Fruit fly (Drosophila melanogaster) whole organism, wandering third instar larva: ENCODE results near the gene fau.
A peak's percentile ranks its signal among the peaks of the same experiment; 100 is the strongest.

ENCODE experiments used
- Abd-B ChIP-seq: fragments of >200 bp; optimal IDR thresholded peaks from 2 replicates; lab custom pipeline; 2017; ENCODE audit warnings: missing biosample characterization, missing genetic modification characterization
- CG32264 ChIP-seq: fragments of 200-800 bp; sonication (Bioruptor generic); optimal IDR thresholded peaks from 2 replicates; lab custom pipeline; 2016; ENCODE audit warnings: missing biosample characterization, missing genetic modification characterization
- CG9705 ChIP-seq: fragments of 200-800 bp; sonication (Bioruptor generic); optimal IDR thresholded peaks from 2 replicates; lab custom pipeline; 2018; ENCODE audit warnings: missing biosample characterization, mild to moderate bottlenecking, missing genetic modification characterization
- CrebA ChIP-seq: fragments of 200-800 bp; sonication (Bioruptor generic); optimal IDR thresholded peaks from 2 replicates; lab custom pipeline; 2016; ENCODE audit warnings: missing biosample characterization, mild to moderate bottlenecking, missing genetic modification characterization, borderline replicate concordance
- Dfd ChIP-seq: fragments of >200 bp; optimal IDR thresholded peaks from 2 replicates; lab custom pipeline; 2017; ENCODE audit warnings: missing biosample characterization, missing genetic modification characterization
- Dif ChIP-seq: fragments of 200-275, 200-300 bp; sonication (Bioruptor generic); optimal IDR thresholded peaks from 2 replicates; lab custom pipeline; 2018; ENCODE audit warnings: missing biosample characterization, missing genetic modification characterization; ENCODE audit not compliant: partially characterized antibody
- GATAd ChIP-seq: sonication (Bioruptor generic); optimal IDR thresholded peaks from 2 replicates; lab custom pipeline; 2016; ENCODE audit warnings: missing biosample characterization, missing genetic modification characterization
- HLH106 ChIP-seq: fragments of 200-800 bp; optimal IDR thresholded peaks from 3 replicates; lab custom pipeline; 2019; ENCODE audit warnings: missing biosample characterization, mild to moderate bottlenecking, missing genetic modification characterization, moderate library complexity
- Hnf4 ChIP-seq: fragments of 200-800 bp; sonication (Bioruptor generic); optimal IDR thresholded peaks from 2 replicates; lab custom pipeline; 2016; ENCODE audit warnings: missing biosample characterization, mild to moderate bottlenecking, missing genetic modification characterization
- Hr78 ChIP-seq: fragments of >200 bp; optimal IDR thresholded peaks from 2 replicates; lab custom pipeline; 2017; ENCODE audit warnings: missing biosample characterization, missing genetic modification characterization
- Hr83 ChIP-seq: fragments of 200-300 bp; sonication (Bioruptor generic); optimal IDR thresholded peaks from 2 replicates; lab custom pipeline; 2016; ENCODE audit warnings: missing biosample characterization, mild to moderate bottlenecking, missing genetic modification characterization, moderate library complexity; ENCODE audit not compliant: poor library complexity, severe bottlenecking
- Jra ChIP-seq: sonication (Bioruptor generic); optimal IDR thresholded peaks from 2 replicates; lab custom pipeline; 2016; ENCODE audit warnings: missing biosample characterization, missing genetic modification characterization
- Mio ChIP-seq: sonication (Bioruptor generic); optimal IDR thresholded peaks from 2 replicates; lab custom pipeline; 2016; ENCODE audit warnings: missing biosample characterization, missing genetic modification characterization
- Myc ChIP-seq: fragments of >200 bp; optimal IDR thresholded peaks from 2 replicates; lab custom pipeline; 2017
- N ChIP-seq: fragments of >200 bp; optimal IDR thresholded peaks from 2 replicates; lab custom pipeline; 2018; ENCODE audit warnings: missing biosample characterization, missing external identifiers, missing genetic modification characterization
- OdsH ChIP-seq: fragments of 200-800 bp; sonication (Bioruptor generic); optimal IDR thresholded peaks from 2 replicates; lab custom pipeline; 2016; ENCODE audit warnings: missing biosample characterization, mild to moderate bottlenecking, missing genetic modification characterization
- Rel ChIP-seq, 2 experiments: fragments of 200-800 bp; sonication (Bioruptor generic) in 1 of 2; optimal IDR thresholded peaks; 2 replicates in 1 of 2; 3 replicates in 1 of 2; lab custom pipeline; 2016 to 2019; ENCODE audit warnings: mild to moderate bottlenecking in 2 of 2, missing biosample characterization in 2 of 2, missing genetic modification characterization in 2 of 2, moderate library complexity in 1 of 2
- Sp1 ChIP-seq: fragments of 200-800 bp; sonication (Bioruptor generic); optimal IDR thresholded peaks from 3 replicates; lab custom pipeline; 2019; ENCODE audit warnings: missing biosample characterization, mild to moderate bottlenecking, missing genetic modification characterization, moderate library complexity
- Vsx2 ChIP-seq: fragments of 200-300, 225-300 bp; sonication (Bioruptor generic); optimal IDR thresholded peaks from 2 replicates; lab custom pipeline; 2018; ENCODE audit warnings: missing biosample characterization, missing genetic modification characterization; ENCODE audit not compliant: partially characterized antibody
- br ChIP-seq: fragments of 200-800 bp; sonication (Bioruptor generic); optimal IDR thresholded peaks from 2 replicates; lab custom pipeline; 2016; ENCODE audit warnings: missing biosample characterization, missing genetic modification characterization
- brk ChIP-seq: fragments of 200-800 bp; sonication (Bioruptor generic); optimal IDR thresholded peaks from 2 replicates; lab custom pipeline; 2016; ENCODE audit warnings: missing biosample characterization, mild to moderate bottlenecking, missing genetic modification characterization
- dl ChIP-seq, 2 experiments: fragments of 175-275, 200-275 bp in 1 of 2; fragments of 200-275 bp in 1 of 2; sonication (Bioruptor generic); optimal IDR thresholded peaks; lab custom pipeline; 2018; ENCODE audit warnings: mild to moderate bottlenecking in 2 of 2, missing biosample characterization in 2 of 2, missing genetic modification characterization in 2 of 2, moderate library complexity in 2 of 2; ENCODE audit not compliant: partially characterized antibody in 2 of 2, insufficient read depth in 1 of 2
- dmrt93B ChIP-seq: fragments of 200-800 bp; sonication (Bioruptor generic); optimal IDR thresholded peaks from 2 replicates; lab custom pipeline; 2018; ENCODE audit warnings: missing biosample characterization, mild to moderate bottlenecking, missing genetic modification characterization
- dsf ChIP-seq: sonication (Bioruptor generic); optimal IDR thresholded peaks from 2 replicates; lab custom pipeline; 2016; ENCODE audit warnings: missing biosample characterization, missing genetic modification characterization, borderline replicate concordance
- ey ChIP-seq: fragments of 200-800 bp; sonication (Bioruptor generic); optimal IDR thresholded peaks from 2 replicates; lab custom pipeline; 2016; ENCODE audit warnings: missing biosample characterization, missing genetic modification characterization
- foxo ChIP-seq, 2 experiments: fragments of 200-800 bp; sonication (Bioruptor generic); optimal IDR thresholded peaks; 2 replicates in 1 of 2; 3 replicates in 1 of 2; lab custom pipeline; 2016 to 2017; ENCODE audit warnings: missing biosample characterization in 2 of 2, missing genetic modification characterization in 2 of 2
- fru ChIP-seq: fragments of 200-800 bp; sonication (Bioruptor generic); optimal IDR thresholded peaks from 3 replicates; lab custom pipeline; 2016; ENCODE audit warnings: missing biosample characterization, mild to moderate bottlenecking, missing genetic modification characterization
- h ChIP-seq: fragments of 200-800 bp; sonication (Bioruptor generic); optimal IDR thresholded peaks from 3 replicates; lab custom pipeline; 2016; ENCODE audit warnings: missing biosample characterization, mild to moderate bottlenecking, missing genetic modification characterization
- jim ChIP-seq: fragments of 175-275, 200-325 bp; sonication (Bioruptor generic); optimal IDR thresholded peaks from 2 replicates; lab custom pipeline; 2016; ENCODE audit warnings: missing biosample characterization, mild to moderate bottlenecking, missing genetic modification characterization
- lola ChIP-seq: fragments of >200 bp; optimal IDR thresholded peaks from 2 replicates; lab custom pipeline; 2017; ENCODE audit warnings: missing biosample characterization, missing genetic modification characterization
- pan ChIP-seq: fragments of >200 bp; optimal IDR thresholded peaks from 2 replicates; lab custom pipeline; 2017
- psq ChIP-seq: fragments of 200-800 bp; sonication (Bioruptor generic); optimal IDR thresholded peaks from 3 replicates; lab custom pipeline; 2017; ENCODE audit warnings: missing biosample characterization, mild to moderate bottlenecking, missing genetic modification characterization, moderate library complexity
- rgr ChIP-seq: fragments of 200-800 bp; sonication (Bioruptor generic); optimal IDR thresholded peaks from 3 replicates; lab custom pipeline; 2016; ENCODE audit warnings: missing biosample characterization, mild to moderate bottlenecking, missing genetic modification characterization
- sage ChIP-seq: fragments of 200-800 bp; sonication (Bioruptor generic); optimal IDR thresholded peaks from 2 replicates; lab custom pipeline; 2016; ENCODE audit warnings: missing biosample characterization, mild to moderate bottlenecking, missing genetic modification characterization
- sv ChIP-seq: fragments of 200-800 bp; sonication (Bioruptor generic); optimal IDR thresholded peaks from 3 replicates; lab custom pipeline; 2016; ENCODE audit warnings: missing biosample characterization, missing genetic modification characterization
- tai ChIP-seq: sonication (Bioruptor generic); optimal IDR thresholded peaks from 2 replicates; lab custom pipeline; 2016; ENCODE audit warnings: missing biosample characterization, missing genetic modification characterization
- usp ChIP-seq: fragments of >200 bp; optimal IDR thresholded peaks from 2 replicates; lab custom pipeline; 2017; ENCODE audit warnings: missing biosample characterization, missing genetic modification characterization
- woc ChIP-seq: sonication (Bioruptor generic); optimal IDR thresholded peaks from 2 replicates; lab custom pipeline; 2016; ENCODE audit warnings: missing biosample characterization, mild to moderate bottlenecking, missing genetic modification characterization

fau gene

dm6 chr3R:10788186-10788585, 11.0 kb upstream of the fau start, which contains the start of the genes Art1 and Mcm5 (continued):
- TF ChIP-seq Dif (GFP tag; lab: Kevin White, UChicago) (no peak), sage (no peak), tai (GFP tag; lab: Kevin White, UChicago) (no peak), brk (GFP tag; lab: Kevin White, UChicago) (no peak), ey (GFP tag; lab: Kevin White, UChicago) (peak; percentile 57), lola (GFP tag; lab: Kevin White, UChicago) (no peak), rgr (GFP tag; lab: Kevin White, UChicago) (peak; percentile 65), pan (no peak), OdsH (GFP tag; lab: Kevin White, UChicago) (peak; percentile 35), fru (GFP tag; lab: Kevin White, UChicago) (peak; percentile 64), CG9705 (peak; percentile 38), foxo (GFP tag; optimal IDR thresholded peaks at IDR 0.05; lab: Kevin White, UChicago) (peak in 1 of 2 experiments; percentile 50), woc (GFP tag; lab: Kevin White, UChicago) (peak; percentile 66)
- TF ChIP-seq, all 38 proteins: peak for 20

dm6 chr3R:10784058-10784499, 6.9 kb upstream of the fau start, which contains the start of the genes mRpL37 and Rbp1:
Gene mRpL37 (minus strand): TSS chr3R:10784092.
Gene Rbp1 (plus strand): TSS chr3R:10784383.
- TF ChIP-seq GATAd (GFP tag; lab: Kevin White, UChicago) (peak; percentile 50), ey (GFP tag; lab: Kevin White, UChicago) (peak; percentile 61), Hr78 (GFP tag; lab: Kevin White, UChicago) (no peak), Hr83 (GFP tag; lab: Kevin White, UChicago) (no peak), CG9705 (peak; percentile 73), pan (no peak), dsf (peak; percentile 24), Sp1 (no peak), jim (GFP tag; lab: Kevin White, UChicago) (peak; percentile 22), dl (GFP tag; optimal IDR thresholded peaks at IDR 0.05; lab: Kevin White, UChicago; ENCODE audit: insufficient read depth in 1 of 2, partially characterized antibody in 2 of 2) (no peak), Jra (peak; percentile 30), Rel (GFP tag; optimal IDR thresholded peaks at IDR 0.05; lab: Kevin White, UChicago) (no peak), Rel (tag; optimal IDR thresholded peaks at IDR 0.05; lab: Kevin White, UChicago) (no peak), foxo (GFP tag; optimal IDR thresholded peaks at IDR 0.05; lab: Kevin White, UChicago) (peak in 1 of 2 experiments; percentile 90), woc (GFP tag; lab: Kevin White, UChicago) (peak; percentile 82), psq (peak; percentile 70), fru (GFP tag; lab: Kevin White, UChicago) (no peak), N (GFP tag; lab: Kevin White, UChicago) (no peak), Abd-B (GFP tag; lab: Kevin White, UChicago) (no peak), br (GFP tag; lab: Kevin White, UChicago) (peak; percentile 32), tai (GFP tag; lab: Kevin White, UChicago) (no peak), Mio (no peak), sv (GFP tag; lab: Kevin White, UChicago) (peak; percentile 55), usp (GFP tag; lab: Kevin White, UChicago) (no peak), Dfd (no peak), CrebA (GFP tag; lab: Kevin White, UChicago) (no peak), Vsx2 (no peak), Dif (GFP tag; lab: Kevin White, UChicago) (no peak), Hnf4 (GFP tag; lab: Kevin White, UChicago) (peak; percentile 77), Myc (no peak), dmrt93B (GFP tag; lab: Kevin White, UChicago) (peak; percentile 82), rgr (GFP tag; lab: Kevin White, UChicago) (peak; percentile 77), HLH106 (tag; lab: Kevin White, UChicago) (peak; percentile 95), lola (GFP tag; lab: Kevin White, UChicago) (no peak), CG32264 (no peak), OdsH (GFP tag; lab: Kevin White, UChicago) (peak; percentile 67), brk (GFP tag; lab: Kevin White, UChicago) (no peak), sage (no peak), h (peak; percentile 86)
